Worm (Caenorhabditis elegans) whole organism, late embryonic: Measurements from ENCODE around the gene ifd-1.

ENCODE experiments used
- ama-1 ChIP-seq: fragments of 150-350 bp; optimal IDR thresholded peaks from 2 replicates; lab custom pipeline; 2014
- ets-4 ChIP-seq: sonication (generic microtip); optimal IDR thresholded peaks from 2 replicates; lab custom pipeline; 2016; ENCODE audit warnings: missing genetic modification characterization, missing compliant biosample characterization
- fkh-10 ChIP-seq: fragments of 150-350 bp; optimal IDR thresholded peaks from 2 replicates; lab custom pipeline; 2014; ENCODE audit warnings: missing biosample characterization, missing genetic modification reagents, missing genetic modification characterization
- nfya-1 ChIP-seq: sonication (generic microtip); optimal IDR thresholded peaks from 2 replicates; lab custom pipeline; 2017; ENCODE audit warnings: missing genetic modification characterization, mild to moderate bottlenecking, missing compliant biosample characterization, antibody characterized with exemption, moderate library complexity
- rnt-1 ChIP-seq: sonication (generic microtip); optimal IDR thresholded peaks from 2 replicates; lab custom pipeline; 2016; ENCODE audit warnings: missing genetic modification characterization, missing compliant biosample characterization
- tbx-2 ChIP-seq: sonication (generic microtip); optimal IDR thresholded peaks from 2 replicates; lab custom pipeline; 2016; ENCODE audit warnings: missing genetic modification characterization, missing compliant biosample characterization

ce11 chrX:8808740-8809139 lies 15.5 kb downstream of the ifd-1 start:
- TF ChIP-seq rnt-1 (tag; lab: Kevin White, UChicago): no peak
- no peak for TF ChIP-seq tbx-2
- TF ChIP-seq fkh-10 (GFP tag; lab: Kevin White, UChicago): no peak
- TF ChIP-seq ama-1 (lab: Kevin White, UChicago): no peak
- no peak for TF ChIP-seq ets-4 (tag; lab: Kevin White, UChicago)
- no peak for TF ChIP-seq nfya-1
